Fruit fly (Drosophila melanogaster) S2 (cell line): ENCODE data around the gene Scsalpha1.

Experiments used
- CG8478 ChIP-seq: fragments of >200 bp; optimal IDR thresholded peaks from 2 replicates; lab custom pipeline; 2018
- CTCF ChIP-seq, 2 experiments: fragments of >200 bp; optimal IDR thresholded peaks; 2 replicates each; lab custom pipeline; 2018

Gene Scsalpha1

dm6 chr3L:3814010-3814833, at the start of gene Scsalpha1:
Scsalpha1 (plus strand) TSS chr3L:3814211.
- peak; percentile 27 to 35 for TF ChIP-seq CTCF (optimal IDR thresholded peaks at IDR 0.05; lab: Kevin White, UChicago)
- no peak for TF ChIP-seq CG8478

- TF ChIP-seq CG8478 (no peak), CTCF (optimal IDR thresholded peaks at IDR 0.05; lab: Kevin White, UChicago) (no peak)
These were observed 49.7 kb upstream of the Scsalpha1 start for dm6 chr3L:3764338-3764737.

dm6 chr3L:3765782-3766520, 48.1 kb upstream of the Scsalpha1 start:
- no peak for TF ChIP-seq CTCF (optimal IDR thresholded peaks at IDR 0.05; lab: Kevin White, UChicago)

- no peak for TF ChIP-seq CG8478
- TF ChIP-seq CTCF (optimal IDR thresholded peaks at IDR 0.05; lab: Kevin White, UChicago) = peak in 1 of 2 experiments; percentile 62
These were observed 47.3 kb upstream of the Scsalpha1 start for dm6 chr3L:3766704-3767103.

dm6 chr3L:3767825-3768224, 46.2 kb upstream of the Scsalpha1 start:
- TF ChIP-seq CTCF (optimal IDR thresholded peaks at IDR 0.05; lab: Kevin White, UChicago) = peak; percentile 93 to 95
- no peak for TF ChIP-seq CG8478

dm6 chr3L:3769157-3769556, 44.9 kb upstream of the Scsalpha1 start:
- TF ChIP-seq CG8478 (no peak), CTCF (optimal IDR thresholded peaks at IDR 0.05; lab: Kevin White, UChicago) (peak; percentile 67 to 80)

- TF ChIP-seq CG8478 (no peak), CTCF (optimal IDR thresholded peaks at IDR 0.05; lab: Kevin White, UChicago) (no peak)
These were observed 43.2 kb upstream of the Scsalpha1 start for dm6 chr3L:3770823-3771222.

- no peak for TF ChIP-seq CG8478
- TF ChIP-seq CTCF (optimal IDR thresholded peaks at IDR 0.05; lab: Kevin White, UChicago) = no peak
These were observed 42.5 kb upstream of the Scsalpha1 start for dm6 chr3L:3771406-3771935.

- no peak for TF ChIP-seq CTCF (optimal IDR thresholded peaks at IDR 0.05; lab: Kevin White, UChicago)
These were observed 41.6 kb upstream of the Scsalpha1 start for dm6 chr3L:3772284-3772987.

- TF ChIP-seq CG8478 = no peak
- TF ChIP-seq CTCF (optimal IDR thresholded peaks at IDR 0.05; lab: Kevin White, UChicago) = no peak
These were observed 40.7 kb upstream of the Scsalpha1 start for dm6 chr3L:3773317-3773716.

dm6 chr3L:3776559-3777097, 37.4 kb upstream of the Scsalpha1 start:
- TF ChIP-seq CG8478 (no peak), CTCF (optimal IDR thresholded peaks at IDR 0.05; lab: Kevin White, UChicago) (no peak)

- TF ChIP-seq CTCF (optimal IDR thresholded peaks at IDR 0.05; lab: Kevin White, UChicago) (no peak), CG8478 (no peak)
These were observed 35.5 kb upstream of the Scsalpha1 start for dm6 chr3L:3778463-3778862.

- no peak for TF ChIP-seq CG8478
- no peak for TF ChIP-seq CTCF (optimal IDR thresholded peaks at IDR 0.05; lab: Kevin White, UChicago)
These were observed 31.3 kb upstream of the Scsalpha1 start for dm6 chr3L:3782584-3783218.

- TF ChIP-seq CTCF (optimal IDR thresholded peaks at IDR 0.05; lab: Kevin White, UChicago) = no peak
- TF ChIP-seq CG8478 = no peak
These were observed 30.6 kb upstream of the Scsalpha1 start for dm6 chr3L:3783436-3783835.

dm6 chr3L:3784001-3784400, 30.0 kb upstream of the Scsalpha1 start:
- TF ChIP-seq CG8478 (no peak), CTCF (optimal IDR thresholded peaks at IDR 0.05; lab: Kevin White, UChicago) (no peak)
